Worm (Caenorhabditis elegans): ENCODE results near the gene fbxb-53.
"Not testable (repeated sequence)": the region's sequence is repeated elsewhere in the genome, so short reads cannot be mapped to it uniquely, and the experiment has no call there.

Gene fbxb-53

ce11 chrII:1775234-1775633 lies 18.6 kb downstream of the fbxb-53 start, which contains the start of gene F36H5.14:
Gene F36H5.14, plus strand, starts transcription at chrII:1775534.
- not testable (repeated sequence) for TF ChIP-seq snpc-4, egl-5, jun-1 (tag; optimal IDR thresholded peaks at IDR 0.05)

DNA sequence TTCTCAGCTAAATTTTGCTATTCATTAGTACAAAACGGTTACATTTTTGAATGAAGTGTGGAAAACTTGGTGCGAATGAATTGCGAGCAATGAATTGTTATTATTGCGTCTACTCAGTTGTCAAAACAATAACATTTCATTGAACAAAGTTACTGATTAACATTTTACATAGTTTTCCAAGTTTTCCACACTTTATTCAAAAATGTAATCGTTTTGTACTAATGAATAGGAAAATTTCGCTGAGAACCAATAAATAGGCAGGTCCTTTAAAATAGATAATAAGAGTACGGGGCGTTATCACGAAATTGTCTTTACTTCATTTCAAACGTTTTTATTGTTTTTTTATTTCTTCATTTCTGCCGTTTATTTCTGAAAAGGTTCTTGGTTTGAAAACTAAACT lies 25.8 kb downstream of the fbxb-53 start, which contains the start of gene math-4:
Gene math-4, minus strand, starts transcription at position 101 of the 400 bp plus-strand sequence.
- TF ChIP-seq elt-2 (tag; optimal IDR thresholded peaks at IDR 0.05) (peak; percentile 12), unc-39 (tag; optimal IDR thresholded peaks at IDR 0.05) (no peak), nhr-77 (tag; optimal IDR thresholded peaks at IDR 0.05) (no peak), ZK546.5 (tag; optimal IDR thresholded peaks at IDR 0.05) (no peak)

DNA sequence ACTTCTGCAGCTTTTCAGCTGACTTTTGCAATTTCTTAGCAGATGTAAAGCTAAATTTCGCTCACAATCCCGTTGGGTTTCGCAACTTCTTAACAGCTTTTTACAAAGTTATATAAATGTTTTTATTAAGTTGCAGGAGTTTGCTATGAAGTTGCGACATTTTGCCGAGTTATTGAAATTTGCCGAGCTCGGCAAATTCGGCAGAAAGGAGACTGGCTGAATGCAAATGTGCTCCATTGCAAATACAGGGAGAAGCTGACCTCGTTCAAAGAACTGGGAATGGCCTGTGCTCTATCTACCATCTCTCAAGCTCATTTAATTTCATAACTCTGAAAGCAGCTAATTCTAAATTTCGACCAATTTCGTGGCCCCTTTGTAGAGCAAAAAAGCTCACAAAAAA lies 28.1 kb downstream of the fbxb-53 start, which contains the start of gene C08F1.11:
Gene C08F1.11, minus strand, starts transcription at position 101 of the 400 bp plus-strand sequence.
- TF ChIP-seq nhr-12 (tag; optimal IDR thresholded peaks at IDR 0.05) (no peak), ceh-16 (tag; optimal IDR thresholded peaks at IDR 0.05) (no peak), pha-4 (tag; optimal IDR thresholded peaks at IDR 0.05) (no peak), aly-2 (tag; optimal IDR thresholded peaks at IDR 0.05) (no peak), elt-1 (tag; optimal IDR thresholded peaks at IDR 0.05) (no peak), ztf-11 (tag; optimal IDR thresholded peaks at IDR 0.05) (no peak), daf-12 (tag; optimal IDR thresholded peaks at IDR 0.05) (no peak)

- no peak for TF ChIP-seq nfya-1 (tag; optimal IDR thresholded peaks at IDR 0.05; ENCODE audit: insufficient read depth)
- TF ChIP-seq tbx-2 (tag; optimal IDR thresholded peaks at IDR 0.05): no peak
- TF ChIP-seq ztf-4 (tag; optimal IDR thresholded peaks at IDR 0.05): no peak
- TF ChIP-seq egl-5 (tag; optimal IDR thresholded peaks at IDR 0.05): no peak
- TF ChIP-seq fkh-2 (tag; optimal IDR thresholded peaks at IDR 0.05): no peak
- TF ChIP-seq zag-1 (tag; optimal IDR thresholded peaks at IDR 0.05): no peak
- no peak for TF ChIP-seq pqm-1 (tag; optimal IDR thresholded peaks at IDR 0.05)
- TF ChIP-seq ceh-16 (tag; optimal IDR thresholded peaks at IDR 0.05): no peak
- no peak for TF ChIP-seq jun-1 (tag; optimal IDR thresholded peaks at IDR 0.05)
- no peak for TF ChIP-seq ZK546.5 (tag; optimal IDR thresholded peaks at IDR 0.05)
- no peak for TF ChIP-seq ama-1 (optimal IDR thresholded peaks at IDR 0.05)
- TF ChIP-seq mdl-1 (tag; optimal IDR thresholded peaks at IDR 0.05): no peak
- TF ChIP-seq aly-2 (tag; optimal IDR thresholded peaks at IDR 0.05): no peak
- no peak for TF ChIP-seq nhr-76 (tag; optimal IDR thresholded peaks at IDR 0.05)
- no peak for TF ChIP-seq hmg-11 (tag; optimal IDR thresholded peaks at IDR 0.05)
These were observed 29.5 kb downstream of the fbxb-53 start, which contains the start of gene C08F1.10 for ce11 chrII:1786209-1786608. Gene C08F1.10, minus strand, starts transcription at chrII:1786309.

DNA sequence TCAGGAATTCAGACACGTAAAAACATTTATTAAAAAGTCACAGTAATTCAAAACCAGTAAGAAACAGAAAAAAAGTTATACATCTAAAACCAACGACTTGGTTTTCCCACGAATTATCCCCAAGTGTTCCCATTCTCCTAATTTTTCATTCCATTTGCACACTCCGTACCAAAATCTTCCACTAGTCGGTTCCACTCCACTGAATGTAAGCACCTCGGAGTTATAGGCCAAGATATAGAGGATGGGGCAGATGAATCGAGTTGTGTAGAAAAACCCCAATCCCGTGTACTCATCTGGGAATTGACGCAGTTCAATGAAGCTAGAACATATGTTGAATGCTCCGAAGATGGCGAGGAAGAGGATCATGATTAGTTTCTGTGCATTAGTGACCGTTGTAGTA lies 30.5 kb downstream of the fbxb-53 start:
- TF ChIP-seq hmg-11 (tag; optimal IDR thresholded peaks at IDR 0.05) (no peak), lin-39 (tag; optimal IDR thresholded peaks at IDR 0.05) (no peak), mml-1 (tag; optimal IDR thresholded peaks at IDR 0.05) (no peak)

- TF ChIP-seq nhr-237 (tag; optimal IDR thresholded peaks at IDR 0.05): no peak
- TF ChIP-seq ztf-4 (tag; optimal IDR thresholded peaks at IDR 0.05): no peak
- no peak for TF ChIP-seq nhr-77 (tag; optimal IDR thresholded peaks at IDR 0.05)
- no peak for TF ChIP-seq nhr-76 (tag; optimal IDR thresholded peaks at IDR 0.05)
- TF ChIP-seq nfya-1 (tag; optimal IDR thresholded peaks at IDR 0.05; ENCODE audit: insufficient read depth): no peak
- no peak for TF ChIP-seq pha-4 (tag; optimal IDR thresholded peaks at IDR 0.05)
- TF ChIP-seq aly-2 (tag; optimal IDR thresholded peaks at IDR 0.05): no peak
- TF ChIP-seq nhr-11 (tag; optimal IDR thresholded peaks at IDR 0.05): no peak
- no peak for TF ChIP-seq egl-27 (tag; optimal IDR thresholded peaks at IDR 0.05)
- TF ChIP-seq lin-15B (tag; optimal IDR thresholded peaks at IDR 0.05): no peak
- no peak for TF ChIP-seq ceh-82 (tag; optimal IDR thresholded peaks at IDR 0.05)
- TF ChIP-seq snpc-4 (tag; optimal IDR thresholded peaks at IDR 0.05): no peak
- TF ChIP-seq sea-2 (GFP tag; optimal IDR thresholded peaks at IDR 0.05): no peak
- TF ChIP-seq fkh-10 (GFP tag; optimal IDR thresholded peaks at IDR 0.05): no peak
These were observed 31.4 kb downstream of the fbxb-53 start, which contains the start of the genes C08F1.6 and fbxb-13 for ce11 chrII:1788087-1788486. Gene C08F1.6, minus strand, starts transcription at chrII:1788187. Gene fbxb-13, plus strand, starts transcription at chrII:1788277.
